Worm (Caenorhabditis elegans) whole organism, L4 larva: ENCODE data around the gene Y22D7AL.16.

Experiments
- T20F7.1 ChIP-seq: fragments of 200-800 bp; sonication (Bioruptor generic); optimal IDR thresholded peaks from 2 replicates; lab custom pipeline; 2018; ENCODE audit warnings: mild to moderate bottlenecking, missing genetic modification characterization, missing compliant biosample characterization
- cey-2 ChIP-seq: sonication (generic microtip); optimal IDR thresholded peaks from 3 replicates; lab custom pipeline; 2017; ENCODE audit warnings: missing genetic modification characterization, mild to moderate bottlenecking, missing compliant biosample characterization, antibody characterized with exemption, borderline replicate concordance; ENCODE audit not compliant: insufficient read depth
- dpl-1 ChIP-seq: fragments of 150-350 bp; optimal IDR thresholded peaks from 2 replicates; lab custom pipeline; 2014; ENCODE audit warnings: missing biosample characterization, missing genetic modification reagents, missing genetic modification characterization
- egl-27 ChIP-seq: sonication (generic microtip); optimal IDR thresholded peaks from 3 replicates; lab custom pipeline; 2017; ENCODE audit warnings: missing biosample characterization, missing genetic modification reagents, missing genetic modification characterization
- lin-39 ChIP-seq: fragments of 150-350 bp; optimal IDR thresholded peaks from 2 replicates; lab custom pipeline; 2014; ENCODE audit warnings: missing biosample characterization, missing genetic modification reagents, missing genetic modification characterization
- lsy-2 ChIP-seq, 2 experiments: fragments of 150-350 bp in 1 of 2; sonication (generic microtip) in 1 of 2; optimal IDR thresholded peaks; 2 replicates each; lab custom pipeline; 2014 to 2017; ENCODE audit warnings: missing biosample characterization in 2 of 2, missing genetic modification characterization in 2 of 2
- mep-1 ChIP-seq: fragments of 150-350 bp; sonication (generic microtip); optimal IDR thresholded peaks from 3 replicates; lab custom pipeline; 2014; ENCODE audit warnings: missing biosample characterization, missing genetic modification characterization
- nhr-237 ChIP-seq: sonication (generic microtip); optimal IDR thresholded peaks from 2 replicates; lab custom pipeline; 2017; ENCODE audit warnings: missing biosample characterization, missing genetic modification characterization
- nhr-42 ChIP-seq: fragments of 200-800 bp; sonication (Bioruptor generic); IDR thresholded peaks from 2 replicates; pipeline ENCODE4 v1.3.6; 2022; ENCODE audit warnings: missing genetic modification characterization, missing compliant biosample characterization
- pha-4 ChIP-seq, 2 experiments: fragments of 150-350 bp in 1 of 2; fragments of 200-800 bp in 1 of 2; sonication (Bioruptor generic) in 1 of 2; IDR thresholded peaks in 1 of 2; optimal IDR thresholded peaks in 1 of 2; 2 replicates each; pipeline versions ENCODE4 v1.3.6 to Lab custom; 2014 to 2022; ENCODE audit warnings: missing genetic modification characterization in 2 of 2, missing genetic modification reagents in 2 of 2, missing biosample characterization in 1 of 2, missing compliant biosample characterization in 1 of 2
- snpc-4 ChIP-seq: fragments of 150-350 bp; optimal IDR thresholded peaks from 2 replicates; lab custom pipeline; 2014; ENCODE audit warnings: missing biosample characterization, missing genetic modification characterization
- unc-130 ChIP-seq: sonication (generic microtip); optimal IDR thresholded peaks from 2 replicates; lab custom pipeline; 2016; ENCODE audit warnings: missing genetic modification reagents, missing genetic modification characterization, missing compliant biosample characterization
- unc-39 ChIP-seq: sonication (generic microtip); optimal IDR thresholded peaks from 2 replicates; lab custom pipeline; 2017; ENCODE audit warnings: missing biosample characterization, missing genetic modification characterization

DNA sequence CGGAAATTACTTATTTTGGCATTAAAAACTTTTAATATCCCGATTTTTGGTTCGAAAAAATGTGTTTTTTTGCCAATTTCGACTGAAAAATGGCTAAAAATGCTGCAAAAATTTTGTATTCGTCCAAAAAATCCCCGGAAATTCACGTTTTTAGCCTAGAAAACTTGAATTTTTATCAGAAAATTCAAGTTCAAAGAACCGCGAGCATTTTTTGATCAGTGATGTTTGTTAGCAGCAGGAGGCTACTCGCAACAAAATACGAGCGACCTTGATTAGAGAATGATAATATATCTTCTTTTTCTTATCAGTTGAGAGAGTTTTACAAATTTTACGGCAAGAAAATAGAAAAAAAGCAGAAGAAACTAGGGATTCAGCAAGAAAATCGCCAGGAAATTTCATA lies 42.7 kb downstream of the Y22D7AL.16 start:
- TF ChIP-seq dpl-1 (GFP tag; lab: Kevin White, UChicago) (no peak), cey-2 (tag; lab: Kevin White, UChicago) (no peak), unc-130 (no peak), nhr-237 (tag; lab: Kevin White, UChicago) (no peak), T20F7.1 (GFP tag; lab: Kevin White, UChicago) (no peak), mep-1 (tag; lab: Kevin White, UChicago) (no peak), nhr-42 (GFP tag; lab: Robert Waterston, UW) (no peak), lsy-2 (tag; optimal IDR thresholded peaks at IDR 0.05; lab: Kevin White, UChicago) (peak in 1 of 2 experiments; percentile 51), snpc-4 (tag; lab: Kevin White, UChicago) (no peak), pha-4 (GFP tag; IDR thresholded peaks at IDR 0.05; lab: Robert Waterston, UW) (no peak), pha-4 (tag; optimal IDR thresholded peaks at IDR 0.05; lab: Kevin White, UChicago) (no peak), egl-27 (tag; lab: Kevin White, UChicago) (no peak), lin-39 (tag; lab: Kevin White, UChicago) (no peak), unc-39 (no peak)
